Worm (Caenorhabditis elegans) whole organism, L3 larva: ENCODE results near the gene F37B12.3.

ENCODE experiments used
- R02D3.7 ChIP-seq: fragments of 150-350 bp; optimal IDR thresholded peaks from 2 replicates; lab custom pipeline; 2014; ENCODE audit warnings: missing biosample characterization, missing genetic modification characterization
- ama-1 ChIP-seq: fragments of 150-350 bp; optimal IDR thresholded peaks from 2 replicates; lab custom pipeline; 2018
- ceh-28 ChIP-seq: fragments of 150-350 bp; optimal IDR thresholded peaks from 2 replicates; lab custom pipeline; 2014; ENCODE audit warnings: missing biosample characterization, missing genetic modification reagents, missing genetic modification characterization
- ceh-82 ChIP-seq: fragments of 150-350 bp; optimal IDR thresholded peaks from 2 replicates; lab custom pipeline; 2014; ENCODE audit warnings: missing biosample characterization, missing genetic modification characterization
- daf-12 ChIP-seq: fragments of 150-350 bp; optimal IDR thresholded peaks from 2 replicates; lab custom pipeline; 2014; ENCODE audit warnings: missing biosample characterization, missing genetic modification reagents, missing genetic modification characterization
- egl-27 ChIP-seq: sonication (generic microtip); optimal IDR thresholded peaks from 4 replicates; lab custom pipeline; 2017; ENCODE audit warnings: missing biosample characterization, missing genetic modification reagents, missing genetic modification characterization
- egl-5 ChIP-seq: fragments of 150-350 bp; optimal IDR thresholded peaks from 2 replicates; lab custom pipeline; 2017; ENCODE audit warnings: missing biosample characterization, missing genetic modification reagents, missing genetic modification characterization, inconsistent platforms
- elt-2 ChIP-seq: sonication (generic microtip); optimal IDR thresholded peaks from 2 replicates; lab custom pipeline; 2016; ENCODE audit warnings: missing genetic modification reagents, mild to moderate bottlenecking, missing genetic modification characterization, missing compliant biosample characterization
- elt-3 ChIP-seq, 3 experiments: fragments of 150-350 bp in 1 of 3; sonication (generic microtip) in 2 of 3; optimal IDR thresholded peaks; 2 replicates in 2 of 3; 4 replicates in 1 of 3; lab custom pipeline; 2014 to 2017; ENCODE audit warnings: missing biosample characterization in 3 of 3, missing genetic modification characterization in 3 of 3
- eor-1 ChIP-seq, 2 experiments: fragments of 150-350 bp; optimal IDR thresholded peaks; 2 replicates each; lab custom pipeline; 2014 to 2018; ENCODE audit warnings: missing biosample characterization in 2 of 2, missing genetic modification characterization in 2 of 2
- fkh-10 ChIP-seq: sonication (generic microtip); optimal IDR thresholded peaks from 2 replicates; lab custom pipeline; 2017; ENCODE audit warnings: missing biosample characterization, missing genetic modification reagents, missing genetic modification characterization
- fkh-2 ChIP-seq: fragments of 150-350 bp; optimal IDR thresholded peaks from 2 replicates; lab custom pipeline; 2014; ENCODE audit warnings: missing biosample characterization, missing genetic modification reagents, missing genetic modification characterization
- hmg-11 ChIP-seq: sonication (generic microtip); optimal IDR thresholded peaks from 2 replicates; lab custom pipeline; 2016; ENCODE audit warnings: missing genetic modification characterization, missing compliant biosample characterization
- jun-1 ChIP-seq: fragments of 150-350 bp; optimal IDR thresholded peaks from 2 replicates; lab custom pipeline; 2014; ENCODE audit warnings: missing biosample characterization, missing genetic modification reagents, missing genetic modification characterization
- lin-15B ChIP-seq: fragments of 150-350 bp; optimal IDR thresholded peaks from 2 replicates; lab custom pipeline; 2014; ENCODE audit warnings: missing biosample characterization, missing genetic modification characterization
- lin-39 ChIP-seq: fragments of 150-350 bp; optimal IDR thresholded peaks from 2 replicates; lab custom pipeline; 2018; ENCODE audit warnings: missing biosample characterization, missing genetic modification reagents, missing genetic modification characterization
- lsy-12 ChIP-seq: sonication (generic microtip); optimal IDR thresholded peaks from 2 replicates; lab custom pipeline; 2016; ENCODE audit warnings: mild to moderate bottlenecking, missing genetic modification characterization, missing compliant biosample characterization
- mdl-1 ChIP-seq: fragments of 150-350 bp; optimal IDR thresholded peaks from 2 replicates; lab custom pipeline; 2014; ENCODE audit warnings: missing biosample characterization, missing genetic modification characterization
- mml-1 ChIP-seq: fragments of 150-350 bp; sonication (generic microtip); optimal IDR thresholded peaks from 3 replicates; lab custom pipeline; 2014; ENCODE audit warnings: missing biosample characterization, missing genetic modification characterization
- nfya-1 ChIP-seq: sonication (generic microtip); optimal IDR thresholded peaks from 2 replicates; lab custom pipeline; 2017; ENCODE audit warnings: missing genetic modification characterization, mild to moderate bottlenecking, missing compliant biosample characterization, antibody characterized with exemption, moderate library complexity; ENCODE audit not compliant: insufficient read depth
- nhr-11 ChIP-seq: fragments of 150-350 bp; optimal IDR thresholded peaks from 2 replicates; lab custom pipeline; 2014; ENCODE audit warnings: missing biosample characterization, missing genetic modification characterization
- nhr-12 ChIP-seq: fragments of 150-350 bp; optimal IDR thresholded peaks from 2 replicates; lab custom pipeline; 2014; ENCODE audit warnings: missing biosample characterization, missing genetic modification characterization
- nhr-23 ChIP-seq: fragments of 150-350 bp; optimal IDR thresholded peaks from 2 replicates; lab custom pipeline; 2014; ENCODE audit warnings: missing biosample characterization, missing genetic modification reagents, missing genetic modification characterization
- nhr-237 ChIP-seq: fragments of 150-350 bp; optimal IDR thresholded peaks from 2 replicates; lab custom pipeline; 2014; ENCODE audit warnings: missing biosample characterization, missing genetic modification characterization
- nhr-25 ChIP-seq: sonication (generic microtip); optimal IDR thresholded peaks from 2 replicates; lab custom pipeline; 2017; ENCODE audit warnings: missing biosample characterization, missing genetic modification characterization
- nhr-43 ChIP-seq: sonication (generic microtip); optimal IDR thresholded peaks from 2 replicates; lab custom pipeline; 2016; ENCODE audit warnings: mild to moderate bottlenecking, missing genetic modification characterization, missing compliant biosample characterization; ENCODE audit not compliant: poor library complexity, severe bottlenecking
- nhr-77 ChIP-seq: fragments of 150-350 bp; optimal IDR thresholded peaks from 2 replicates; lab custom pipeline; 2014; ENCODE audit warnings: missing biosample characterization, missing genetic modification characterization
- pha-4 ChIP-seq: fragments of 150-350 bp; optimal IDR thresholded peaks from 2 replicates; lab custom pipeline; 2014; ENCODE audit warnings: missing biosample characterization, missing genetic modification reagents, missing genetic modification characterization
- pqm-1 ChIP-seq: fragments of 150-350 bp; optimal IDR thresholded peaks from 2 replicates; lab custom pipeline; 2017; ENCODE audit warnings: missing biosample characterization, missing genetic modification characterization, inconsistent platforms
- sea-2 ChIP-seq: fragments of 150-350 bp; sonication (generic microtip); optimal IDR thresholded peaks from 4 replicates; lab custom pipeline; 2014; ENCODE audit warnings: missing biosample characterization, missing genetic modification reagents, missing genetic modification characterization
- skn-1 ChIP-seq: fragments of 150-350 bp; optimal IDR thresholded peaks from 2 replicates; lab custom pipeline; 2014; ENCODE audit warnings: missing biosample characterization, missing genetic modification characterization
- tbx-2 ChIP-seq: sonication (generic microtip); optimal IDR thresholded peaks from 2 replicates; lab custom pipeline; 2016; ENCODE audit warnings: mild to moderate bottlenecking, missing genetic modification characterization, missing compliant biosample characterization
- unc-39 ChIP-seq: sonication (generic microtip); optimal IDR thresholded peaks from 4 replicates; lab custom pipeline; 2017; ENCODE audit warnings: missing biosample characterization, missing genetic modification characterization
- unc-62 ChIP-seq: fragments of 150-350 bp; sonication (generic microtip); optimal IDR thresholded peaks from 4 replicates; lab custom pipeline; 2014; ENCODE audit warnings: missing biosample characterization, missing genetic modification reagents, missing genetic modification characterization
- zag-1 ChIP-seq: fragments of 150-350 bp; optimal IDR thresholded peaks from 2 replicates; lab custom pipeline; 2014; ENCODE audit warnings: missing biosample characterization, missing genetic modification characterization
- ztf-11 ChIP-seq: fragments of 150-350 bp; optimal IDR thresholded peaks from 2 replicates; lab custom pipeline; 2014; ENCODE audit warnings: missing biosample characterization, missing genetic modification characterization
- ztf-4 ChIP-seq: fragments of 150-350 bp; optimal IDR thresholded peaks from 2 replicates; lab custom pipeline; 2014; ENCODE audit warnings: missing biosample characterization, missing genetic modification characterization

F37B12.3 gene

DNA sequence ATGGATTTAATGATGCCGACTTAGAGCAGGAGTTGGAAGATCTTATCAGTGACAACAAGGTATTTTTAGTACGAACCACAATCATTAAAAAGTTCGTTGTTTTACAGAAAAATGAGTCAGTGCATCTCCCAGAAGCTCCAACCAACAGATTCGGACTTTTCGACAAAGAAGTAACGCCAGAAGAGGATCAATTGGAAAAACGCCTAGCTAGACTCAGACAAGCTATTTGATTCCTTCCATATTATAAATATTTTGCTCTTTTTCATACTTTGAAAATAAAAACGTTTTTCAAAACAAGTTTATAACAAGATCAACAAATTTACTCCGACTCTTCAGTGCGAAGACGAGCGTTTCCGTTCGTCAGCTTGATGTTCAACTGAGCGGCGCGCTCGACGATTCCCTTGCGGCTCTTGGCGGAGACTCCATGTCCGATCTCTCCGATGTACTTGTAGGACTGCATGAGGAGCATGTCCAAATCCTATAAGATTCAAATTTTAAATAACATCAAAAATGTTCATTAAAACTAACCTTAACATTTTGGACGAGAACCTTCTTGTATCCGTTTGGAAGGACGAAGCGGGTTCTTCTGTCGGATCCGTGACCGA, 15.1 kb upstream of the F37B12.3 start:
- TF ChIP-seq jun-1 (no peak), nhr-237 (no peak), tbx-2 (tag; lab: Kevin White, UChicago) (no peak), ceh-28 (no peak), nhr-11 (no peak), nhr-77 (tag; lab: Kevin White, UChicago) (no peak), pha-4 (tag; lab: Kevin White, UChicago) (no peak), mdl-1 (tag; lab: Kevin White, UChicago) (no peak), elt-3 (tag; optimal IDR thresholded peaks at IDR 0.05; lab: Kevin White, UChicago) (no peak), unc-39 (tag; lab: Kevin White, UChicago) (no peak), nhr-25 (tag; lab: Kevin White, UChicago) (no peak)

DNA sequence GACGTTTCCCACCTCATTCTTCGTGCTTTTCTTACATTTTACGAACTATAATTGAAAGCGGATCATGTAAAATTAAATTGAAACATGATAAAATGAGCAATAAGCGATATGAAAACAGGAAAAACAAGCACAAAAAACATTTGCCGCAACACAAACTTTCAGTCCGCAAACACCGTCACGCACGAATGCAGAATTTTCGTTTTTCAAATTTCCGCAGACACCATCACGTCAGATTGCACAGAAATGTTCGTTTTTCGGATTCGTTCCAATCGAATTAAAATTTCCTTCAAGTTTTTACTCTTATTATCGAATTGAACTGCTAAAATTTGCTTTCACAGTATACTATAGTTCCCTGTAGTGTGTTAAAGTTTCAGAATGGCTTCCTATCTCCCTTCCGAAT, 13.4 kb upstream of the F37B12.3 start, which contains the start of gene chmp-7:
Gene chmp-7, plus strand, starts transcription at position 369 of the 400 bp plus-strand sequence.
- peak; percentile 79 for TF ChIP-seq nhr-23 (tag; lab: Kevin White, UChicago)
- peak; percentile 50 for TF ChIP-seq lin-39 (tag; lab: Kevin White, UChicago)
- TF ChIP-seq ztf-4 (tag; lab: Kevin White, UChicago): no peak
- peak; percentile 57 for TF ChIP-seq lsy-12 (tag; lab: Kevin White, UChicago)
- TF ChIP-seq pqm-1 (tag; lab: Kevin White, UChicago): peak; percentile 37
- TF ChIP-seq egl-5 (tag; lab: Kevin White, UChicago): peak; percentile 76
- TF ChIP-seq sea-2 (GFP tag; lab: Kevin White, UChicago): peak; percentile 79
- no peak for TF ChIP-seq nhr-237
- peak; percentile 78 for TF ChIP-seq jun-1
- no peak for TF ChIP-seq mml-1 (tag; lab: Kevin White, UChicago)
- peak; percentile 82 for TF ChIP-seq skn-1
- TF ChIP-seq nhr-25 (tag; lab: Kevin White, UChicago): peak; percentile 85
- TF ChIP-seq ama-1 (lab: Kevin White, UChicago): no peak
- TF ChIP-seq R02D3.7 (tag; lab: Kevin White, UChicago): peak; percentile 68
- no peak for TF ChIP-seq daf-12 (tag; lab: Kevin White, UChicago)
- TF ChIP-seq fkh-10: peak; percentile 25
- peak; percentile 34 for TF ChIP-seq unc-62 (GFP tag; lab: Kevin White, UChicago)
- TF ChIP-seq pha-4 (tag; lab: Kevin White, UChicago): peak; percentile 95
- TF ChIP-seq hmg-11: peak; percentile 75
- peak; percentile 87 for TF ChIP-seq lin-15B
- TF ChIP-seq tbx-2 (tag; lab: Kevin White, UChicago): peak; percentile 32
- peak; percentile 83 for TF ChIP-seq nhr-43 (tag; lab: Kevin White, UChicago)
- TF ChIP-seq egl-27 (tag; lab: Kevin White, UChicago): peak; percentile 26
- TF ChIP-seq ceh-28: no peak
- TF ChIP-seq zag-1 (tag; lab: Kevin White, UChicago): no peak
- peak; percentile 88 for TF ChIP-seq nfya-1 (tag; lab: Kevin White, UChicago)
- peak; percentile 62 for TF ChIP-seq elt-2 (tag; lab: Kevin White, UChicago)
- no peak for TF ChIP-seq nhr-12 (tag; lab: Kevin White, UChicago)

DNA sequence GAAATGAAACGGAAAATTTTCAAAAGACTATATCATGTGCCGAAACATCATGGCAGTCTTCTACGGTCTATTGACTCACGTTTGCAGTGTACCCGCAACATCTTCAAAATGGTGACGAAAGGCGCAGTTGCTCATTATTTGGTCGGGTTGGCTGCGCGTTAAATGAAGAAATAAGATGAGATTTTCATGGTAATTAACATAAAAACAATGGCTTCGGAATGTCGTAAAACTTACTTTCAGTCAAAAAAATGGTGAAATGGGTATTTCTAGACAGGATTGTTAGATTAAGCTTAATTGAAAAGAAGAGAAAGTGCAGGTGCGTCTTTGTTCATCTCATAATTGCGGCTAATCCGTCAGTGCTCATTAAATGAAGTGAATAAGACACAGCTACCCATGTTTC, 12.4 kb upstream of the F37B12.3 start, which contains the start of gene T24B8.7:
Gene T24B8.7, minus strand, starts transcription at position 101 of the 400 bp plus-strand sequence.
- TF ChIP-seq fkh-2 (tag; lab: Kevin White, UChicago) (no peak), ztf-11 (tag; lab: Kevin White, UChicago) (no peak), egl-5 (tag; lab: Kevin White, UChicago) (no peak), eor-1 (tag; optimal IDR thresholded peaks at IDR 0.05; lab: Kevin White, UChicago) (no peak), skn-1 (no peak), pqm-1 (tag; lab: Kevin White, UChicago) (no peak), nhr-23 (tag; lab: Kevin White, UChicago) (no peak), ceh-82 (tag; lab: Kevin White, UChicago) (no peak)
